Worm (Caenorhabditis elegans) whole organism, L3 larva: ENCODE measurements around the gene sql-1.

ENCODE experiments used
- R02D3.7 ChIP-seq: fragments of 150-350 bp; optimal IDR thresholded peaks from 2 replicates; lab custom pipeline; 2014; ENCODE audit warnings: missing biosample characterization, missing genetic modification characterization
- ZK546.5 ChIP-seq: sonication (generic microtip); optimal IDR thresholded peaks from 2 replicates; lab custom pipeline; 2017; ENCODE audit warnings: missing biosample characterization, missing genetic modification characterization
- aly-2 ChIP-seq: fragments of 150-350 bp; optimal IDR thresholded peaks from 2 replicates; lab custom pipeline; 2014; ENCODE audit warnings: missing biosample characterization, missing genetic modification characterization
- elt-3 ChIP-seq, 3 experiments: fragments of 150-350 bp in 1 of 3; sonication (generic microtip) in 2 of 3; optimal IDR thresholded peaks; 2 replicates in 2 of 3; 4 replicates in 1 of 3; lab custom pipeline; 2014 to 2017; ENCODE audit warnings: missing biosample characterization in 3 of 3, missing genetic modification characterization in 3 of 3
- mdl-1 ChIP-seq: fragments of 150-350 bp; optimal IDR thresholded peaks from 2 replicates; lab custom pipeline; 2014; ENCODE audit warnings: missing biosample characterization, missing genetic modification characterization
- nhr-28 ChIP-seq: fragments of 150-350 bp; optimal IDR thresholded peaks from 2 replicates; lab custom pipeline; 2014; ENCODE audit warnings: missing biosample characterization, missing genetic modification characterization
- skn-1 ChIP-seq: fragments of 150-350 bp; optimal IDR thresholded peaks from 2 replicates; lab custom pipeline; 2014; ENCODE audit warnings: missing biosample characterization, missing genetic modification characterization
- snpc-4 ChIP-seq: fragments of 150-350 bp; optimal IDR thresholded peaks from 2 replicates; lab custom pipeline; 2014; ENCODE audit warnings: missing biosample characterization, missing genetic modification characterization
- unc-62 ChIP-seq: fragments of 150-350 bp; sonication (generic microtip); optimal IDR thresholded peaks from 4 replicates; lab custom pipeline; 2014; ENCODE audit warnings: missing biosample characterization, missing genetic modification reagents, missing genetic modification characterization
- zag-1 ChIP-seq: fragments of 150-350 bp; optimal IDR thresholded peaks from 2 replicates; lab custom pipeline; 2014; ENCODE audit warnings: missing biosample characterization, missing genetic modification characterization
- ztf-11 ChIP-seq: fragments of 150-350 bp; optimal IDR thresholded peaks from 2 replicates; lab custom pipeline; 2014; ENCODE audit warnings: missing biosample characterization, missing genetic modification characterization
- ztf-4 ChIP-seq: fragments of 150-350 bp; optimal IDR thresholded peaks from 2 replicates; lab custom pipeline; 2014; ENCODE audit warnings: missing biosample characterization, missing genetic modification characterization

DNA sequence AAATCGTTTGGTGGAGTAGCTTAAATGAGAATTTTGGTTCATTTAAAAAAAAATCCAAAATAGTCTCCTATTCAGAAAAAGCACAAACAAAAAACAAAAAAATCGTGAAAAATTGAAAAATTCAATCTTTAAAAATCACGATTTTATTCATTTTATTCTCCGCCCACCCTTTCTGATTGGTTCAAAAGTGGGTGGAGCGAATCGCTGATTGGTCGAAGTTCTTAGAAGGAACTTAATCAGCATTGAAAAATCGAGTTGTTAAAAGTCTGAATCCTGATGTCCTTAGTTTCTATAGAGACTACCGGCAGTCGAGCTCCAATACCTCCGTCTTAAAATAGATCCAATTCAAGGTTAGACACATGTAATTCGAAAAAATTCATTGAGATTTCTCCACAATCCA is 70.5 kb downstream of the sql-1 start:
- TF ChIP-seq ztf-4 (tag; lab: Kevin White, UChicago) (no peak), mdl-1 (tag; lab: Kevin White, UChicago) (no peak), snpc-4 (tag; lab: Kevin White, UChicago) (no peak), aly-2 (no peak), unc-62 (GFP tag; lab: Kevin White, UChicago) (no peak), skn-1 (tag; lab: Kevin White, UChicago) (no peak), R02D3.7 (no peak), zag-1 (no peak), elt-3 (tag; optimal IDR thresholded peaks at IDR 0.05; lab: Kevin White, UChicago) (no peak), ztf-11 (tag; lab: Kevin White, UChicago) (no peak), ZK546.5 (tag; lab: Kevin White, UChicago) (no peak), nhr-28 (tag; lab: Kevin White, UChicago) (no peak)
